Fruit fly (Drosophila melanogaster): Measurements from ENCODE around the gene Adk2.

The Adk2 gene

DNA sequence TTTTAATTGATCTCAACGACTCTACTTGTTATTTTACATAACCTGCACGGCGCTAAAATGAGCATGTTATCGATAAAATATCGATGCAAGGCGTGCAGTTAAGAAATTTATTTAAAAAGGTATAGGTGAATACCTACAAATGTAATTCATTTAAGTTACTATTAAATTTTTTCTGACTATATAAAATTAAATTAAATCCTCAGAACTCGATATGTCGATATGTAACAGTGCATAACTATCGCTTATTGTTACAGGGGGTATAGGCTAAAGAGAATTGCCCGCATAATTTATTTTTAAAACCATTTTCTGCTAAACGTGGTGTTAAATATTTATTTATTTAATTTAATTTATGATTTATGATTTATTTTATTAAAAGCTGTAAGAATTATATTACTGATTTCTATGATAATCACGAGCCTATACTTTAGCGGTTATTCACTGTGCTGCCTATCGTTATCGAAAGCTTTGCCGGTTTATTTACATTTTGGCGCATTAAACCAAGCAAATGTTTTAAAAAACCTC, 4.6 kb downstream of the Adk2 start, which contains the start of the genes mRpL20 and Icmt (continued):
- TF ChIP-seq dati (GFP tag; IDR thresholded peaks at IDR 0.05) (peak; percentile 89), PHDP (tag; optimal IDR thresholded peaks at IDR 0.05) (peak; percentile 97), schlank (tag; optimal IDR thresholded peaks at IDR 0.05) (peak; percentile 85), CG9609 (GFP tag; optimal IDR thresholded peaks at IDR 0.05) (no peak), Xrp1 (GFP tag; IDR thresholded peaks at IDR 0.05) (peak; percentile 97), CG10462 (GFP tag; optimal IDR thresholded peaks at IDR 0.05) (peak; percentile 75), CG13287 (GFP tag; IDR thresholded peaks at IDR 0.05; ENCODE audit: partially characterized antibody) (peak; percentile 85), CG18619 (GFP tag; optimal IDR thresholded peaks at IDR 0.05) (peak; percentile 87), gem (tag; optimal IDR thresholded peaks at IDR 0.05) (peak; percentile 98), zen2 (GFP tag; IDR thresholded peaks at IDR 0.05; ENCODE audit: partially characterized antibody) (no peak; the same call in 1 of the 3 replicates), CkIIα-i1 (GFP tag; IDR thresholded peaks at IDR 0.05) (peak; percentile 55; the same call in 1 of the 2 replicates), Abd-B (GFP tag; optimal IDR thresholded peaks at IDR 0.05) (peak; percentile 93), CG42726 (GFP tag; IDR thresholded peaks at IDR 0.05; ENCODE audit: partially characterized antibody) (no peak), rib (GFP tag; IDR thresholded peaks at IDR 0.05) (peak; percentile 93), CG17612 (GFP tag; IDR thresholded peaks at IDR 0.05) (peak; percentile 96), Neu2 (GFP tag; optimal IDR thresholded peaks at IDR 0.05; ENCODE audit: borderline replicate concordance) (no peak), pros (GFP tag; optimal IDR thresholded peaks at IDR 0.05) (no peak), CG16815 (GFP tag; optimal IDR thresholded peaks at IDR 0.05) (peak; percentile 88), bsh (GFP tag; optimal IDR thresholded peaks at IDR 0.05) (peak; percentile 74 to 97), CG32772 (GFP tag; IDR thresholded peaks at IDR 0.05) (peak; percentile 97), crc (GFP tag; optimal IDR thresholded peaks at IDR 0.05) (no peak), Trl (optimal IDR thresholded peaks at IDR 0.05) (no peak), Trl (GFP tag; optimal IDR thresholded peaks at IDR 0.05) (peak; percentile 57), dm (GFP tag; optimal IDR thresholded peaks at IDR 0.05) (no peak), org-1 (GFP tag; optimal IDR thresholded peaks at IDR 0.05) (peak; percentile 84), unc-4 (GFP tag; IDR thresholded peaks at IDR 0.05; ENCODE audit: partially characterized antibody) (peak; percentile 79), CG18764 (GFP tag; optimal IDR thresholded peaks at IDR 0.05) (peak; percentile 56), CG2712 (tag; optimal IDR thresholded peaks at IDR 0.05) (peak; percentile 95), CG13123 (GFP tag; optimal IDR thresholded peaks at IDR 0.05) (peak; percentile 80), CG12104 (GFP tag; optimal IDR thresholded peaks at IDR 0.05) (peak; percentile 72), abd-A (tag; optimal IDR thresholded peaks at IDR 0.05) (no peak), CG6791 (GFP tag; IDR thresholded peaks at IDR 0.05; ENCODE audit: partially characterized antibody) (peak; percentile 77), jigr1 (GFP tag; IDR thresholded peaks at IDR 0.05) (peak; percentile 89), BtbVII (GFP tag; optimal IDR thresholded peaks at IDR 0.05) (peak; percentile 72), Deaf1 (tag; optimal IDR thresholded peaks at IDR 0.05) (peak; percentile 73), ERR (GFP tag; optimal IDR thresholded peaks at IDR 0.05) (no peak), mld (GFP tag; IDR thresholded peaks at IDR 0.05; ENCODE audit: partially characterized antibody) (no peak), CG7928 (GFP tag; optimal IDR thresholded peaks at IDR 0.05) (peak; percentile 57), Gsc (GFP tag; IDR thresholded peaks at IDR 0.05) (peak; percentile 89), CG17328 (GFP tag; IDR thresholded peaks at IDR 0.05) (peak; percentile 96), mirr (GFP tag; optimal IDR thresholded peaks at IDR 0.05) (no peak), Kr (GFP tag; optimal IDR thresholded peaks at IDR 0.05) (no peak), Fer3 (tag; optimal IDR thresholded peaks at IDR 0.05) (peak; percentile 91), esg (GFP tag; conservative IDR thresholded peaks at IDR 0.05) (peak; percentile 89), tgo (GFP tag; IDR thresholded peaks at IDR 0.05) (peak; percentile 98), CG15601 (tag; optimal IDR thresholded peaks at IDR 0.05) (peak; percentile 92), CG14667 (GFP tag; IDR thresholded peaks at IDR 0.05) (peak; percentile 98), CG18599 (GFP tag; optimal IDR thresholded peaks at IDR 0.05) (peak; percentile 86), CHES-1-like (GFP tag; optimal IDR thresholded peaks at IDR 0.05) (peak; percentile 19), CG9817 (tag; optimal IDR thresholded peaks at IDR 0.05) (peak; percentile 96)
